Fruit fly (Drosophila melanogaster): ENCODE measurements around the gene CG11694.

Gene CG11694

dm6 chr3R:8300928-8301752 is 10.8 kb downstream of the CG11694 start, which contains the start of the genes CG9626 and mRpL1 (continued):
- TF ChIP-seq fu2 (GFP tag; optimal IDR thresholded peaks at IDR 0.05) (peak; percentile 5), Trl (optimal IDR thresholded peaks at IDR 0.05) (no peak), Trl (GFP tag; optimal IDR thresholded peaks at IDR 0.05) (no peak), stwl (tag; optimal IDR thresholded peaks at IDR 0.05) (no peak), gt (GFP tag; IDR thresholded peaks at IDR 0.05) (no peak), CG31388 (GFP tag; optimal IDR thresholded peaks at IDR 0.05) (no peak), CG4404 (GFP tag; IDR thresholded peaks at IDR 0.05) (no peak), nom (GFP tag; optimal IDR thresholded peaks at IDR 0.05) (no peak), Scr (GFP tag; IDR thresholded peaks at IDR 0.05; ENCODE audit: partially characterized antibody) (peak; percentile 23; the same call in 1 of the 2 replicates), D19A (tag; optimal IDR thresholded peaks at IDR 0.05) (no peak), peb (GFP tag; IDR thresholded peaks at IDR 0.05) (no peak), BtbVII (GFP tag; optimal IDR thresholded peaks at IDR 0.05) (no peak), btn (GFP tag; optimal IDR thresholded peaks at IDR 0.05) (no peak), CG9932 (GFP tag; IDR thresholded peaks at IDR 0.05) (peak; percentile 28; the same call in 1 of the 2 replicates), CG7271 (tag; optimal IDR thresholded peaks at IDR 0.05) (no peak), gro (GFP tag; optimal IDR thresholded peaks at IDR 0.05) (no peak), bsh (GFP tag; optimal IDR thresholded peaks at IDR 0.05) (no peak), HmgD (GFP tag; optimal IDR thresholded peaks at IDR 0.05) (peak; percentile 43), wdn (GFP tag; IDR thresholded peaks at IDR 0.05) (no peak), CG31441 (GFP tag; IDR thresholded peaks at IDR 0.05) (no peak), CG3281 (GFP tag; optimal IDR thresholded peaks at IDR 0.05) (no peak), Rfx (GFP tag; IDR thresholded peaks at IDR 0.05) (peak; percentile 32; the same call in 1 of the 2 replicates), stc (GFP tag; IDR thresholded peaks at IDR 0.05) (no peak), tin (GFP tag; optimal IDR thresholded peaks at IDR 0.05) (no peak), cad (GFP tag; optimal IDR thresholded peaks at IDR 0.05) (no peak), Lim3 (GFP tag; IDR thresholded peaks at IDR 0.05) (no peak), CG12659 (GFP tag; optimal IDR thresholded peaks at IDR 0.05) (peak; percentile 52), CG14860 (GFP tag; IDR thresholded peaks at IDR 0.05; ENCODE audit: partially characterized antibody) (no peak), CG10543 (GFP tag; optimal IDR thresholded peaks at IDR 0.05) (no peak), ato (GFP tag; IDR thresholded peaks at IDR 0.05; ENCODE audit: partially characterized antibody) (peak; percentile 70), run (tag; optimal IDR thresholded peaks at IDR 0.05) (no peak), CG12104 (GFP tag; optimal IDR thresholded peaks at IDR 0.05) (no peak), H2.0 (GFP tag; IDR thresholded peaks at IDR 0.05) (no peak), nmo (GFP tag; optimal IDR thresholded peaks at IDR 0.05) (peak; percentile 57), CG9797 (GFP tag; optimal IDR thresholded peaks at IDR 0.05) (peak; percentile 47), jumu (GFP tag; optimal IDR thresholded peaks at IDR 0.05) (peak; percentile 21), sob (GFP tag; IDR thresholded peaks at IDR 0.05) (peak; percentile 55; the same call in 1 of the 2 replicates), NC2β (GFP tag; optimal IDR thresholded peaks at IDR 0.05) (no peak), Bdp1 (GFP tag; optimal IDR thresholded peaks at IDR 0.05) (no peak), repo (GFP tag; optimal IDR thresholded peaks at IDR 0.05) (no peak), CG4282 (GFP tag; optimal IDR thresholded peaks at IDR 0.05) (no peak), CG12236 (GFP tag; optimal IDR thresholded peaks at IDR 0.05) (no peak), bab2 (GFP tag; optimal IDR thresholded peaks at IDR 0.05) (no peak), CG12299 (tag; optimal IDR thresholded peaks at IDR 0.05) (no peak), ken (GFP tag; IDR thresholded peaks at IDR 0.05) (peak; percentile 41; the same call in 1 of the 3 replicates), CHES-1-like (GFP tag; optimal IDR thresholded peaks at IDR 0.05) (no peak), CG11093 (GFP tag; IDR thresholded peaks at IDR 0.05) (no peak), Drgx (GFP tag; IDR thresholded peaks at IDR 0.05) (no peak), Atf-2 (GFP tag; optimal IDR thresholded peaks at IDR 0.05) (no peak), CG30020 (tag; optimal IDR thresholded peaks at IDR 0.05) (peak; percentile 29), Optix (GFP tag; IDR thresholded peaks at IDR 0.05) (no peak)

Measured in whole organism, embryonic.